Worm (Caenorhabditis elegans): ENCODE results near the gene tofu-6.

The tofu-6 gene

DNA sequence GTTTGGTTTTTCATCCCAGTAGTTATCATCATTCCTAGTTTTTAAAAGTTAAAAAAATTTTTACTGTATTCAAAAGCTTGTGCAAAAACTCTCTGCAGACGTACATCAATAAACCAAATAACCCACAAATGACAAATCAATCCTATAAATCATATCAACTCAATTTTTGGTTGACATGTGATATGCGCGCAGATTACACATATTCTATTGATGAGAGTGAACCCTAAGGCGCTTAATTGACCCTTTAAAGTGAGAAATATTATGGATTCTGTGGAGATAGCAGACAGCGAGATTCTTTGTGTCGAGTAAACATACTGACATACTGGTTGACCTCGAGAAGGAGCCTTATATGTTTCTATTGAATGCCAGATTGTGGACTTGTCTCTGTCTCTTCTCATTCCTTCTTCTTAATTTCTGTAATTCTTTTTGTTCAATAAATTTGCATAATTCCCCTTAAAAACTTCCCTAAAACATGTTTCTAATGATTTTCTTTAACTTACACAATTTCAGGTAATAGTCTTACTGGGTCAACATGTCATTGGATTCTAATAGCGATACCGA, 4.8 kb upstream of the tofu-6 start, which contains the start of gene EEED8.2:
Gene EEED8.2 (plus strand): TSS at position 511 of the 561 bp plus-strand sequence.
- TF ChIP-seq lsy-2 (tag; optimal IDR thresholded peaks at IDR 0.05) (no peak), elt-3 (tag; optimal IDR thresholded peaks at IDR 0.05) (peak in 1 of 6 experiments; percentile 2), blmp-1 (tag; optimal IDR thresholded peaks at IDR 0.05) (peak; percentile 14)

- no peak for TF ChIP-seq elt-2 (tag; optimal IDR thresholded peaks at IDR 0.05)
- TF ChIP-seq efl-1 (optimal IDR thresholded peaks at IDR 0.05): no peak
- peak in 1 of 2 experiments; percentile 23 for TF ChIP-seq efl-1 (GFP tag; optimal IDR thresholded peaks at IDR 0.05 in 1 of 2)
Measured at ce11 chrII:5417905-5418304, 3.1 kb upstream of the tofu-6 start.

- TF ChIP-seq tbx-2 (tag; optimal IDR thresholded peaks at IDR 0.05): no peak
- no peak for TF ChIP-seq egl-13 (tag; optimal IDR thresholded peaks at IDR 0.05)
- no peak for TF ChIP-seq fkh-10 (GFP tag; optimal IDR thresholded peaks at IDR 0.05)
- TF ChIP-seq hlh-4 (tag; optimal IDR thresholded peaks at IDR 0.05): no peak
- TF ChIP-seq mab-9 (GFP tag; IDR thresholded peaks at IDR 0.05): no peak
- TF ChIP-seq hpl-2 (GFP tag; optimal IDR thresholded peaks at IDR 0.05): no peak
- no peak for TF ChIP-seq nhr-20 (tag; optimal IDR thresholded peaks at IDR 0.05)
- no peak for TF ChIP-seq ztf-11 (tag; optimal IDR thresholded peaks at IDR 0.05)
- TF ChIP-seq nhr-237 (tag; optimal IDR thresholded peaks at IDR 0.05): no peak
- TF ChIP-seq mef-2 (tag; optimal IDR thresholded peaks at IDR 0.05): no peak
- TF ChIP-seq unc-98 (GFP tag; IDR thresholded peaks at IDR 0.05): no peak
- no peak for TF ChIP-seq egl-27 (tag; optimal IDR thresholded peaks at IDR 0.05)
Measured at ce11 chrII:5418317-5418716, 2.7 kb upstream of the tofu-6 start.

DNA sequence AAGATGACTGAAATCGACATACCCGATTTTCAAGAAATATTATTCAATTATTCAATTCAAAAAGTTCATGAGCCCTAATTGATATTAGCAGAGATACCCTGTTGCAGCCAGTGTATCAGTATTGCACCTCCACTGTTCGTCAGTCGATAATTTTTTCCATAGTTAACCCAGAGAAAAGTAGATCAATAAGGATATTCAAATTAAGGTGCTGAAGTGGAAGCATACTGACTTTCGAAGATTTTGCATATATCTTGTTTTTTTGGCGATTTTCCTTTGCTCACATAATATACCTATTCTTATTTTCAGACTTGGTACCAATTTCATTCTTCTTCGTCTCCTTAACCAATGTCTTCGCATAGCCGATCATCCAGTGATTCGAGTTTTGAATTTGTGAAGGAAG, 2.1 kb upstream of the tofu-6 start, which contains the start of gene EEED8.15:
Gene EEED8.15 (plus strand): TSS at position 301 of the 400 bp plus-strand sequence.
- TF ChIP-seq mef-2 (tag; optimal IDR thresholded peaks at IDR 0.05): no peak
- TF ChIP-seq nhr-237 (tag; optimal IDR thresholded peaks at IDR 0.05): no peak
- no peak for TF ChIP-seq unc-62 (GFP tag; optimal IDR thresholded peaks at IDR 0.05)
- TF ChIP-seq ceh-82 (tag; optimal IDR thresholded peaks at IDR 0.05): no peak
- no peak for TF ChIP-seq zag-1 (tag; optimal IDR thresholded peaks at IDR 0.05)
- no peak for TF ChIP-seq fos-1 (tag; optimal IDR thresholded peaks at IDR 0.05)
- TF ChIP-seq nhr-77 (tag; optimal IDR thresholded peaks at IDR 0.05): no peak
- TF ChIP-seq lin-14 (GFP tag; optimal IDR thresholded peaks at IDR 0.05): no peak
- TF ChIP-seq grh-1 (GFP tag; IDR thresholded peaks at IDR 0.05): no peak
- no peak for TF ChIP-seq C34B4.2 (tag; optimal IDR thresholded peaks at IDR 0.05)
- TF ChIP-seq mdl-1 (tag; optimal IDR thresholded peaks at IDR 0.05): no peak
- TF ChIP-seq tlp-1 (tag; optimal IDR thresholded peaks at IDR 0.05): no peak
- no peak for TF ChIP-seq sptf-1 (tag; optimal IDR thresholded peaks at IDR 0.05)
- no peak for TF ChIP-seq nhr-20 (tag; optimal IDR thresholded peaks at IDR 0.05)
- TF ChIP-seq nhr-76 (tag; optimal IDR thresholded peaks at IDR 0.05): no peak
- TF ChIP-seq nhr-11 (tag; optimal IDR thresholded peaks at IDR 0.05): no peak
- TF ChIP-seq dsc-1 (tag; optimal IDR thresholded peaks at IDR 0.05): no peak
- no peak for TF ChIP-seq aha-1 (tag; optimal IDR thresholded peaks at IDR 0.05)
- TF ChIP-seq ets-5 (GFP tag; IDR thresholded peaks at IDR 0.05): no peak

- TF ChIP-seq lsy-2 (tag; optimal IDR thresholded peaks at IDR 0.05): peak; percentile 8 to 20
- no peak for TF ChIP-seq lir-3 (tag; optimal IDR thresholded peaks at IDR 0.05; ENCODE audit: poor library complexity)
- TF ChIP-seq nhr-71 (tag; optimal IDR thresholded peaks at IDR 0.05): peak; percentile 32
- TF ChIP-seq nhr-85 (tag): peak; percentile 51
- TF ChIP-seq snu-23 (GFP tag; optimal IDR thresholded peaks at IDR 0.05): peak; percentile 6
- no peak for TF ChIP-seq jun-1 (tag; optimal IDR thresholded peaks at IDR 0.05)
- TF ChIP-seq dsc-1 (tag; optimal IDR thresholded peaks at IDR 0.05): no peak
Measured at ce11 chrII:5423832-5424231, 2.8 kb downstream of the tofu-6 start, which contains the start of gene F07F6.7. Gene F07F6.7 (minus strand): TSS chrII:5423858.

Data from whole organism, L1 larva.